Worm (Caenorhabditis elegans) whole organism, midembryonic: ENCODE measurements around the gene hlh-10.

Source experiments
- cog-1 ChIP-seq: sonication (generic microtip); optimal IDR thresholded peaks from 2 replicates; lab custom pipeline; 2016; ENCODE audit warnings: missing genetic modification characterization, missing compliant biosample characterization
- flt-1 ChIP-seq: fragments of 200-800 bp; sonication (Bioruptor generic); IDR thresholded peaks from 2 replicates; pipeline ENCODE4 v1.3.6; 2022; ENCODE audit warnings: missing genetic modification characterization, missing compliant biosample characterization
- tab-1 ChIP-seq: fragments of 200-800 bp; sonication (Bioruptor generic); IDR thresholded peaks from 2 replicates; pipeline ENCODE4 v1.3.6; 2022; ENCODE audit warnings: missing genetic modification characterization, missing compliant biosample characterization
- ztf-23 ChIP-seq: fragments of 200-800 bp; sonication (Bioruptor generic); IDR thresholded peaks from 2 replicates; pipeline ENCODE4 v1.3.6; 2022; ENCODE audit warnings: missing genetic modification reagents, missing genetic modification characterization, missing compliant biosample characterization
- ztf-29 ChIP-seq: fragments of 200-800 bp; sonication (Bioruptor generic); IDR thresholded peaks from 2 replicates; pipeline ENCODE4 v1.3.6; 2022; ENCODE audit warnings: missing genetic modification reagents, missing genetic modification characterization, missing compliant biosample characterization

DNA sequence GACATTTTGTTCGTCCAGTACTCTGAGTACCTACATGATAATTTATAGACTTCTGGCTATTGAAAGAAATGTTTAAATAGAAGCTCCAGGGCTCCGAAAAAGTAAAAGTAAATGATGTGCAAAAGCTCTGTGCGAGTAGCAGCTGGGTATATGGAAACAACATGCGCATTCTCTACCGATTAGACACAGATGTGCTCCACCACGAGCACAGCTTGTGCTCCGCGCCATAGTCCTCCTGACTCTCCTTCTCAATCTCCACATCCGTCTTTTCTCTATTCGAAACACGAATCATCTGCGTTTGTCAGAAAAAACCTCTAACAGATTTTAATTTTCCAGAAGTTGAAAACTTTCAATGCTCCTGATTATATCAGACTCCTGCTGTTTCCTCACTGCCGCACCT, 1.4 kb upstream of the hlh-10 start:
- TF ChIP-seq tab-1 (GFP tag; lab: Robert Waterston, UW) (no peak), ztf-23 (GFP tag; lab: Robert Waterston, UW) (no peak), ztf-29 (GFP tag; lab: Robert Waterston, UW) (no peak), flt-1 (GFP tag; lab: Robert Waterston, UW) (no peak), cog-1 (tag; lab: Kevin White, UChicago) (no peak)
